Fruit fly (Drosophila melanogaster): Measurements from ENCODE around the gene CG17841.

DNA sequence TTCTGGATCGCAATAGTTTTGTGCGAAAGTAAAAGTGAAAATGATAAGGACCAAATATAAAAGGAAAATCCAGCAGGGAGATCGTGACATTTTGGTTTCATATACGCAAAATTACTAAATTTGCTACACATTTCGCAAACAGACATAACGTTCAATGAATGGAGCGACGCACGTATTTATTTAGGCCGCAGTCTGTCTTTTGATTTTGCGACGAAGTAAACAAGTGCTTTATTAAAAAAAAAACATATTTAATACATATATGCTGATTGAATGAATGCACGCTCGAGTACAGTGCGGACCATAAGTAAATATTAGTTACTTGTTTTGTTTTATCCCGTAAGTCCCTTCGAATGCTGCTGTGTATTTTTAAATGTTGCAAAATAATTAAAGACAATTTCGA lies 480 bp upstream of the CG17841 start, which contains the start of gene CG32679:
- no peak for TF ChIP-seq CTCF (optimal IDR thresholded peaks at IDR 0.05)
- TF ChIP-seq CG8478 (optimal IDR thresholded peaks at IDR 0.05), result no peak

All from S2 (cell line).